Worm (Caenorhabditis elegans) whole organism, L4 larva: ENCODE results near the gene C06A1.7.

Experiments used
- F10B5.3 ChIP-seq: sonication (generic microtip); optimal IDR thresholded peaks from 2 replicates; lab custom pipeline; 2016; ENCODE audit warnings: mild to moderate bottlenecking, missing genetic modification characterization, missing compliant biosample characterization
- F44E2.7 ChIP-seq: fragments of 200-800 bp; sonication (Bioruptor generic); IDR thresholded peaks from 2 replicates; pipeline ENCODE4 v2.1.2; 2022; ENCODE audit warnings: missing genetic modification characterization, missing compliant biosample characterization
- F49E8.2 ChIP-seq: sonication (generic microtip); optimal IDR thresholded peaks from 2 replicates; lab custom pipeline; 2016; ENCODE audit warnings: missing compliant biosample characterization, mild to moderate bottlenecking, missing genetic modification characterization, borderline replicate concordance
- Y105C5A.15 ChIP-seq: fragments of 200-800 bp; sonication (Bioruptor generic); IDR thresholded peaks from 2 replicates; pipeline ENCODE4 v1.3.6; 2022; ENCODE audit warnings: missing genetic modification characterization, missing compliant biosample characterization
- Y48G9A.11 ChIP-seq: fragments of 200-800 bp; sonication (Bioruptor generic); IDR thresholded peaks from 2 replicates; pipeline ENCODE4 v1.3.6; 2022; ENCODE audit warnings: missing genetic modification reagents, missing genetic modification characterization, missing compliant biosample characterization
- Y75B8A.6 ChIP-seq: fragments of 200-800 bp; sonication (Bioruptor generic); IDR thresholded peaks from 2 replicates; pipeline ENCODE4 v1.3.6; 2022; ENCODE audit warnings: missing genetic modification reagents, missing genetic modification characterization, missing compliant biosample characterization
- ZK546.5 ChIP-seq, 2 experiments: sonication (generic microtip); optimal IDR thresholded peaks; 2 replicates each; lab custom pipeline; 2017; ENCODE audit warnings: missing biosample characterization in 2 of 2, missing genetic modification characterization in 2 of 2
- ama-1 ChIP-seq: fragments of 150-350 bp; optimal IDR thresholded peaks from 2 replicates; lab custom pipeline; 2014; ENCODE audit warnings: inconsistent platforms, mixed read lengths
- arid-1 ChIP-seq: fragments of 200-800 bp; sonication (Bioruptor generic); conservative IDR thresholded peaks from 2 replicates; pipeline ENCODE4 v1.3.6; 2022; ENCODE audit warnings: missing genetic modification reagents, missing genetic modification characterization, missing compliant biosample characterization
- attf-4 ChIP-seq: sonication (generic microtip); optimal IDR thresholded peaks from 3 replicates; lab custom pipeline; 2017; ENCODE audit warnings: missing biosample characterization, missing genetic modification characterization
- ceh-20 ChIP-seq: fragments of 200-800 bp; sonication (Bioruptor generic); IDR thresholded peaks from 2 replicates; pipeline ENCODE4 v1.3.6; 2022; ENCODE audit warnings: missing genetic modification reagents, missing genetic modification characterization, missing compliant biosample characterization
- ceh-32 ChIP-seq: sonication (generic microtip); optimal IDR thresholded peaks from 2 replicates; lab custom pipeline; 2016; ENCODE audit warnings: mild to moderate bottlenecking, missing genetic modification characterization, missing compliant biosample characterization; ENCODE audit not compliant: poor library complexity
- ceh-62 ChIP-seq: sonication (generic microtip); optimal IDR thresholded peaks from 2 replicates; lab custom pipeline; 2017; ENCODE audit warnings: missing biosample characterization, missing genetic modification characterization
- ceh-82 ChIP-seq: sonication (generic microtip); optimal IDR thresholded peaks from 2 replicates; lab custom pipeline; 2017; ENCODE audit warnings: missing biosample characterization, missing genetic modification characterization
- ces-1 ChIP-seq: fragments of 150-350 bp; sonication (generic microtip); optimal IDR thresholded peaks from 4 replicates; lab custom pipeline; 2014; ENCODE audit warnings: missing biosample characterization, missing genetic modification reagents, missing genetic modification characterization
- daf-12 ChIP-seq: fragments of 150-350 bp; optimal IDR thresholded peaks from 2 replicates; lab custom pipeline; 2014; ENCODE audit warnings: missing biosample characterization, missing genetic modification reagents, missing genetic modification characterization
- daf-8 ChIP-seq: fragments of 200-800 bp; sonication (Bioruptor generic); IDR thresholded peaks from 2 replicates; pipeline ENCODE4 v1.3.6; 2022; ENCODE audit warnings: missing genetic modification characterization, missing compliant biosample characterization
- dmd-6 ChIP-seq: fragments of 200-800 bp; sonication (Bioruptor generic); IDR thresholded peaks from 2 replicates; pipeline ENCODE4 v1.3.6; 2022; ENCODE audit warnings: missing genetic modification reagents, missing genetic modification characterization, missing compliant biosample characterization
- egl-43 ChIP-seq: fragments of 200-800 bp; sonication (Bioruptor generic); IDR thresholded peaks from 2 replicates; pipeline ENCODE4 v1.3.6; 2022; ENCODE audit warnings: missing genetic modification reagents, missing genetic modification characterization, missing compliant biosample characterization
- fkh-10 ChIP-seq: fragments of 150-350 bp; optimal IDR thresholded peaks from 2 replicates; lab custom pipeline; 2014; ENCODE audit warnings: missing biosample characterization, missing genetic modification reagents, missing genetic modification characterization
- fos-1 ChIP-seq: fragments of 150-350 bp; optimal IDR thresholded peaks from 2 replicates; lab custom pipeline; 2014; ENCODE audit warnings: missing biosample characterization, missing genetic modification characterization
- gei-8 ChIP-seq: fragments of 200-800 bp; sonication (Bioruptor generic); optimal IDR thresholded peaks from 2 replicates; lab custom pipeline; 2018; ENCODE audit warnings: mild to moderate bottlenecking, missing genetic modification characterization, missing compliant biosample characterization
- hlh-30 ChIP-seq: sonication (generic microtip); optimal IDR thresholded peaks from 2 replicates; lab custom pipeline; 2017; ENCODE audit warnings: antibody characterized with exemption, mild to moderate bottlenecking, missing genetic modification characterization, missing compliant biosample characterization; ENCODE audit not compliant: insufficient read depth
- jun-1 ChIP-seq: fragments of 150-350 bp; optimal IDR thresholded peaks from 2 replicates; lab custom pipeline; 2014; ENCODE audit warnings: missing biosample characterization, missing genetic modification reagents, missing genetic modification characterization
- lin-1 ChIP-seq: fragments of 200-800 bp; sonication (Bioruptor generic); IDR thresholded peaks from 2 replicates; pipeline ENCODE4 v1.3.6; 2022; ENCODE audit warnings: missing genetic modification reagents, missing genetic modification characterization, missing compliant biosample characterization
- lin-13 ChIP-seq: fragments of 150-350 bp; optimal IDR thresholded peaks from 2 replicates; lab custom pipeline; 2014; ENCODE audit warnings: missing biosample characterization, missing genetic modification reagents, missing genetic modification characterization
- lin-15B ChIP-seq: fragments of 150-350 bp; sonication (generic microtip); optimal IDR thresholded peaks from 3 replicates; lab custom pipeline; 2014; ENCODE audit warnings: missing biosample characterization, missing genetic modification characterization
- lin-38 ChIP-seq: fragments of 200-800 bp; sonication (Bioruptor generic); IDR thresholded peaks from 2 replicates; pipeline ENCODE4 v1.3.6; 2022; ENCODE audit warnings: missing genetic modification reagents, missing genetic modification characterization, missing compliant biosample characterization
- lin-39 ChIP-seq: fragments of 150-350 bp; optimal IDR thresholded peaks from 2 replicates; lab custom pipeline; 2014; ENCODE audit warnings: missing biosample characterization, missing genetic modification reagents, missing genetic modification characterization
- lir-3 ChIP-seq: sonication (generic microtip); optimal IDR thresholded peaks from 2 replicates; lab custom pipeline; 2016; ENCODE audit warnings: mild to moderate bottlenecking, missing genetic modification characterization, missing compliant biosample characterization
- mep-1 ChIP-seq: fragments of 150-350 bp; sonication (generic microtip); optimal IDR thresholded peaks from 3 replicates; lab custom pipeline; 2014; ENCODE audit warnings: missing biosample characterization, missing genetic modification characterization
- mxl-3 ChIP-seq: fragments of 200-800 bp; sonication (Bioruptor generic); optimal IDR thresholded peaks from 2 replicates; lab custom pipeline; 2018; ENCODE audit warnings: mild to moderate bottlenecking, missing genetic modification characterization, missing compliant biosample characterization
- nhr-11 ChIP-seq: fragments of 150-350 bp; optimal IDR thresholded peaks from 2 replicates; lab custom pipeline; 2014; ENCODE audit warnings: missing biosample characterization, missing genetic modification characterization
- nhr-25 ChIP-seq: sonication (generic microtip); optimal IDR thresholded peaks from 2 replicates; lab custom pipeline; 2017; ENCODE audit warnings: missing genetic modification characterization, mild to moderate bottlenecking, missing compliant biosample characterization, antibody characterized with exemption, moderate library complexity, borderline replicate concordance; ENCODE audit not compliant: insufficient read depth
- nhr-41 ChIP-seq: fragments of 200-800 bp; sonication (Bioruptor generic); IDR thresholded peaks from 2 replicates; pipeline ENCODE4 v1.3.6; 2022; ENCODE audit warnings: missing genetic modification reagents, missing genetic modification characterization, missing compliant biosample characterization
- nhr-42 ChIP-seq: fragments of 200-800 bp; sonication (Bioruptor generic); IDR thresholded peaks from 2 replicates; pipeline ENCODE4 v1.3.6; 2022; ENCODE audit warnings: missing genetic modification characterization, missing compliant biosample characterization
- nhr-48 ChIP-seq: sonication (generic microtip); optimal IDR thresholded peaks from 2 replicates; lab custom pipeline; 2016; ENCODE audit warnings: mild to moderate bottlenecking, missing genetic modification characterization, missing compliant biosample characterization
- nhr-6 ChIP-seq: fragments of 150-350 bp; optimal IDR thresholded peaks from 2 replicates; lab custom pipeline; 2014; ENCODE audit warnings: missing biosample characterization, missing genetic modification characterization
- nhr-77 ChIP-seq: fragments of 150-350 bp; optimal IDR thresholded peaks from 2 replicates; lab custom pipeline; 2014; ENCODE audit warnings: missing biosample characterization, missing genetic modification characterization
- rbr-2 ChIP-seq: sonication (generic microtip); optimal IDR thresholded peaks from 2 replicates; lab custom pipeline; 2016; ENCODE audit warnings: missing genotype, missing genetic modification characterization, missing compliant biosample characterization
- sdz-12 ChIP-seq: fragments of 200-800 bp; sonication (Bioruptor generic); optimal IDR thresholded peaks from 2 replicates; lab custom pipeline; 2018; ENCODE audit warnings: mild to moderate bottlenecking, missing genetic modification characterization, missing compliant biosample characterization
- skn-1 ChIP-seq: fragments of 150-350 bp; optimal IDR thresholded peaks from 2 replicates; lab custom pipeline; 2014; ENCODE audit warnings: missing biosample characterization, missing genetic modification characterization
- snpc-1.2 ChIP-seq: fragments of 200-800 bp; sonication (Bioruptor generic); IDR thresholded peaks from 2 replicates; pipeline ENCODE4 v1.3.6; 2022; ENCODE audit warnings: missing genetic modification reagents, missing genetic modification characterization, missing compliant biosample characterization
- snpc-4 ChIP-seq: fragments of 150-350 bp; optimal IDR thresholded peaks from 2 replicates; lab custom pipeline; 2014; ENCODE audit warnings: missing biosample characterization, missing genetic modification characterization
- unc-130 ChIP-seq: sonication (generic microtip); optimal IDR thresholded peaks from 2 replicates; lab custom pipeline; 2016; ENCODE audit warnings: missing genetic modification reagents, missing genetic modification characterization, missing compliant biosample characterization
- unc-39 ChIP-seq: sonication (generic microtip); optimal IDR thresholded peaks from 2 replicates; lab custom pipeline; 2017; ENCODE audit warnings: missing biosample characterization, missing genetic modification characterization
- vab-7 ChIP-seq: fragments of 200-800 bp; sonication (Bioruptor generic); IDR thresholded peaks from 2 replicates; pipeline ENCODE4 v1.3.6; 2022; ENCODE audit warnings: missing genetic modification reagents, missing genetic modification characterization, missing compliant biosample characterization
- zfp-2 ChIP-seq: sonication (generic microtip); optimal IDR thresholded peaks from 2 replicates; lab custom pipeline; 2016; ENCODE audit warnings: mild to moderate bottlenecking, missing genetic modification characterization, missing compliant biosample characterization
- zfp-3 ChIP-seq: fragments of 200-800 bp; sonication (Bioruptor generic); conservative IDR thresholded peaks from 2 replicates; pipeline ENCODE4 v1.3.6; 2022; ENCODE audit warnings: missing genetic modification reagents, missing genetic modification characterization, missing compliant biosample characterization
- zip-2 ChIP-seq: fragments of 150-350 bp; optimal IDR thresholded peaks from 2 replicates; lab custom pipeline; 2014; ENCODE audit warnings: missing biosample characterization, missing genetic modification characterization
- ztf-11 ChIP-seq: fragments of 150-350 bp; optimal IDR thresholded peaks from 2 replicates; lab custom pipeline; 2014; ENCODE audit warnings: missing biosample characterization, missing genetic modification characterization
- ztf-7 ChIP-seq: fragments of 150-350 bp; optimal IDR thresholded peaks from 2 replicates; lab custom pipeline; 2014; ENCODE audit warnings: missing biosample characterization, missing genetic modification characterization

Gene C06A1.7

ce11 chrII:10541923-10542486, 22.7 kb upstream of the C06A1.7 start, which contains the start of gene pro-1:
TSS of gene pro-1 (minus strand) at chrII:10541996.
- TF ChIP-seq skn-1, result no peak
- TF ChIP-seq ama-1, result peak; percentile 92
- TF ChIP-seq Y75B8A.6 (GFP tag; lab: Robert Waterston, UW), result peak; percentile 45; the same call in 1 of the 2 replicates
- TF ChIP-seq snpc-1.2, result peak; percentile 85
- peak; percentile 92 for TF ChIP-seq egl-43 (GFP tag; lab: Robert Waterston, UW)
- peak; percentile 60 for TF ChIP-seq fos-1 (tag; lab: Kevin White, UChicago)
- TF ChIP-seq F10B5.3 (tag; lab: Kevin White, UChicago), result no peak
- TF ChIP-seq lin-15B (tag; lab: Kevin White, UChicago), result no peak
- peak; percentile 34 for TF ChIP-seq jun-1 (tag; lab: Kevin White, UChicago)
- TF ChIP-seq lin-39 (tag; lab: Kevin White, UChicago), result no peak
- TF ChIP-seq nhr-41 (GFP tag; lab: Robert Waterston, UW), result peak; percentile 66; the same call in 1 of the 2 replicates
- TF ChIP-seq gei-8 (GFP tag; lab: Kevin White, UChicago), result peak; percentile 12
- no peak for TF ChIP-seq ceh-62 (tag; lab: Kevin White, UChicago)
- TF ChIP-seq mep-1 (tag; lab: Kevin White, UChicago), result peak; percentile 98
- TF ChIP-seq unc-130 (GFP tag; lab: Kevin White, UChicago), result no peak
- peak; percentile 94 for TF ChIP-seq zfp-3
- no peak for TF ChIP-seq snpc-4 (tag; lab: Kevin White, UChicago)
- no peak for TF ChIP-seq mxl-3 (GFP tag; lab: Kevin White, UChicago)
- TF ChIP-seq F49E8.2 (tag; lab: Kevin White, UChicago), result no peak
- TF ChIP-seq nhr-25 (tag; lab: Kevin White, UChicago), result peak; percentile 62
- peak; percentile 54 for TF ChIP-seq dmd-6 (GFP tag; lab: Robert Waterston, UW)
- peak; percentile 76 for TF ChIP-seq nhr-6 (tag; lab: Kevin White, UChicago)
- no peak for TF ChIP-seq zfp-2 (tag; lab: Kevin White, UChicago)
- TF ChIP-seq nhr-48 (tag; lab: Kevin White, UChicago), result peak; percentile 22
- peak; percentile 72 for TF ChIP-seq lin-1 (GFP tag; lab: Robert Waterston, UW)
- TF ChIP-seq unc-39 (tag; lab: Kevin White, UChicago), result no peak
- peak; percentile 83 for TF ChIP-seq hlh-30 (tag; lab: Kevin White, UChicago)
- no peak for TF ChIP-seq ztf-11 (tag; lab: Kevin White, UChicago)
- TF ChIP-seq lir-3 (tag; lab: Kevin White, UChicago), result no peak
- no peak for TF ChIP-seq daf-12 (tag; lab: Kevin White, UChicago)
- peak; percentile 56; the same call in 1 of the 2 replicates for TF ChIP-seq Y48G9A.11 (GFP tag; lab: Robert Waterston, UW)
- peak; percentile 6 for TF ChIP-seq lin-13
- peak; percentile 98 for TF ChIP-seq sdz-12
- TF ChIP-seq nhr-42 (GFP tag; lab: Robert Waterston, UW), result peak; percentile 78
- no peak for TF ChIP-seq ces-1 (GFP tag; lab: Kevin White, UChicago)
- TF ChIP-seq arid-1 (GFP tag; lab: Robert Waterston, UW), result peak; percentile 92
- no peak for TF ChIP-seq ZK546.5 (tag; optimal IDR thresholded peaks at IDR 0.05; lab: Kevin White, UChicago)
- TF ChIP-seq ceh-20 (GFP tag; lab: Robert Waterston, UW), result peak; percentile 92
- peak; percentile 20 for TF ChIP-seq ztf-7 (tag; lab: Kevin White, UChicago)
- TF ChIP-seq zip-2 (tag; lab: Kevin White, UChicago), result peak; percentile 61
- TF ChIP-seq nhr-77 (tag; lab: Kevin White, UChicago), result peak; percentile 72
- TF ChIP-seq ceh-82 (tag; lab: Kevin White, UChicago), result no peak
- TF ChIP-seq nhr-11, result peak; percentile 61
- TF ChIP-seq rbr-2 (tag; lab: Kevin White, UChicago), result peak; percentile 62
- TF ChIP-seq F44E2.7 (GFP tag; lab: Robert Waterston, UW), result no peak
- TF ChIP-seq ceh-32 (tag; lab: Kevin White, UChicago), result no peak
- TF ChIP-seq lin-38 (GFP tag; lab: Robert Waterston, UW), result peak; percentile 84
- no peak for TF ChIP-seq attf-4 (tag; lab: Kevin White, UChicago)
- peak; percentile 50; the same call in 1 of the 2 replicates for TF ChIP-seq Y105C5A.15 (GFP tag; lab: Robert Waterston, UW)
- TF ChIP-seq fkh-10 (GFP tag; lab: Kevin White, UChicago), result no peak
- TF ChIP-seq vab-7 (GFP tag; lab: Robert Waterston, UW), result 0 out of 2 replicates have a peak, but pooled peaks have one; percentile 68
- no peak for TF ChIP-seq daf-8 (GFP tag; lab: Robert Waterston, UW)
